Worm (Caenorhabditis elegans): ENCODE data around the gene qua-1.

ce11 chrII:8180281-8180680 is 18.3 kb upstream of the qua-1 start, which contains the start of gene T05C12.4:
- TF ChIP-seq nhr-90 (tag; optimal IDR thresholded peaks at IDR 0.05) (no peak), fkh-3 (tag; optimal IDR thresholded peaks at IDR 0.05) (no peak), sea-2 (GFP tag; IDR thresholded peaks at IDR 0.05) (no peak), nhr-80 (tag; optimal IDR thresholded peaks at IDR 0.05) (no peak), ama-1 (optimal IDR thresholded peaks at IDR 0.05) (no peak), ama-1 (GFP tag; optimal IDR thresholded peaks at IDR 0.05) (no peak), repo-1 (tag; optimal IDR thresholded peaks at IDR 0.05) (no peak), F49E8.2 (tag; optimal IDR thresholded peaks at IDR 0.05; ENCODE audit: insufficient read depth) (no peak), madf-3 (GFP tag; IDR thresholded peaks at IDR 0.05) (no peak), madf-8 (GFP tag; conservative IDR thresholded peaks at IDR 0.05) (no peak), F55B11.4 (tag; optimal IDR thresholded peaks at IDR 0.05; ENCODE audit: borderline replicate concordance, insufficient read depth) (no peak)

Data from whole organism, young adult.